4 worm cellular contexts compared by ENCODE assay signal in the genomic region with DNA sequence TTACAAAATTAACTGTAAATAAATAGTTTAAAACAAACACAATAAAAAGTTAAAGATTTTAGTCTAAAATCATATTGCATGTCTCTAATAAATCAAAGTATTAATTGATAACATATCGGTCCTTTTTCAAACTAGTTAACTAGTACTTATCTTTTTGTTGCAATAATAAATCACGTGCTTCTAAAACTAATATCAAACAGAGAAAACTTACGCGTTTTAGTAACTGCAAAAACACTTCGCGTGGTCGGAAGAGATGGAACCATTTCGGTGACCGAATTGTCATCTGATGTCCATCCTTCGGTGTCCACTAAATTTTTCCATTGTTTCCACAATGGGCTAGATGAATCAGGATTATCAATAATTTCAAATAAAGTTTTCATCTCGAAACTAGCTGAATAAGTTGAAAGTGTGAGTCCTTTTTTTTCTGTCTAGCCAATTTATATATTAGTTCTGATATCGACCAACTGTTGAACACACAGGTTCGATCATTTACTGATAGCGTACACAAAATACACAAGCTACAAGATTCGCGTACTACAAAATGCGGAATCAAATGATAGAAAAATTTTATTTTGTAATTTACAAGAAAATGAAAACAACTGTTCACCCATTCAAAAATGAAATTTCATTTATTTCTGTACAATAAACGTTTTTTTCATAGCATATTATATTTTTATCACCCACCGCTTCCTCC.
A peak's percentile ranks its signal among the peaks of the same experiment; 100 is the strongest.
TF ChIP-seq lines count a peak whose summit lies in the region.

TSS of gene F21C10.9 (minus strand) at position 417 of the 694 bp plus-strand sequence.

TF ChIP-seq in whole organism, L1 larva, 84 proteins besides CTCF, POLR2A, EP300 and RAD21 (continues in another document):
- TF ChIP-seq nhr-90 (tag; optimal IDR thresholded peaks at IDR 0.05; lab: Kevin White, UChicago; ENCODE audit: poor library complexity): peak; percentile 23
- TF ChIP-seq nhr-77 (tag; optimal IDR thresholded peaks at IDR 0.05; lab: Kevin White, UChicago): no peak
- TF ChIP-seq nhr-71 (tag; optimal IDR thresholded peaks at IDR 0.05; lab: Kevin White, UChicago): peak; percentile 50
- no peak for TF ChIP-seq lin-15B (tag; optimal IDR thresholded peaks at IDR 0.05; lab: Kevin White, UChicago)
- no peak for TF ChIP-seq egl-27 (tag; optimal IDR thresholded peaks at IDR 0.05; lab: Kevin White, UChicago)
- TF ChIP-seq Y116A8C.19 (tag; optimal IDR thresholded peaks at IDR 0.05; lab: Kevin White, UChicago; ENCODE audit: borderline replicate concordance): no peak
- peak in 1 of 2 experiments; percentile 16 for TF ChIP-seq mdl-1 (tag; optimal IDR thresholded peaks at IDR 0.05; lab: Kevin White, UChicago)
- no peak for TF ChIP-seq efl-1 (optimal IDR thresholded peaks at IDR 0.05; lab: Kevin White, UChicago)
- peak in 1 of 2 experiments; percentile 53 for TF ChIP-seq efl-1 (GFP tag; optimal IDR thresholded peaks at IDR 0.05 in 1 of 2; lab: Kevin White, UChicago)
- peak; percentile 7 for TF ChIP-seq snu-23 (GFP tag; optimal IDR thresholded peaks at IDR 0.05; lab: Kevin White, UChicago)
- no peak for TF ChIP-seq unc-130 (tag; optimal IDR thresholded peaks at IDR 0.05; lab: Kevin White, UChicago)
- TF ChIP-seq ceh-8 (GFP tag; optimal IDR thresholded peaks at IDR 0.05; lab: Kevin White, UChicago): no peak
- peak; percentile 57 for TF ChIP-seq nhr-20 (tag; optimal IDR thresholded peaks at IDR 0.05; lab: Kevin White, UChicago)
- TF ChIP-seq grh-1 (GFP tag; IDR thresholded peaks at IDR 0.05; lab: Robert Waterston, UW): peak; percentile 31; the same call in 1 of the 2 replicates
- no peak for TF ChIP-seq lsy-2 (tag; optimal IDR thresholded peaks at IDR 0.05; lab: Kevin White, UChicago)
- no peak for TF ChIP-seq unc-98 (GFP tag; IDR thresholded peaks at IDR 0.05; lab: Robert Waterston, UW)
- TF ChIP-seq lin-14 (GFP tag; optimal IDR thresholded peaks at IDR 0.05; lab: Kevin White, UChicago): peak; percentile 2
- peak; percentile 5 for TF ChIP-seq elt-2 (tag; optimal IDR thresholded peaks at IDR 0.05; lab: Kevin White, UChicago)
- TF ChIP-seq blmp-1 (tag; optimal IDR thresholded peaks at IDR 0.05; lab: Kevin White, UChicago): peak; percentile 4
- TF ChIP-seq lin-35 (GFP tag; optimal IDR thresholded peaks at IDR 0.05; lab: Kevin White, UChicago): peak in 1 of 2 experiments; percentile 50

TF ChIP-seq in whole organism, L2 larva, 48 proteins besides CTCF, POLR2A, EP300 and RAD21:
- no peak for TF ChIP-seq unc-39 (tag; optimal IDR thresholded peaks at IDR 0.05; lab: Kevin White, UChicago)
- peak; percentile 5 for TF ChIP-seq fos-1 (tag; optimal IDR thresholded peaks at IDR 0.05; lab: Kevin White, UChicago)

TF ChIP-seq in whole organism, L3 larva, 47 proteins besides CTCF, POLR2A, EP300 and RAD21:
- TF ChIP-seq elt-2 (tag; optimal IDR thresholded peaks at IDR 0.05; lab: Kevin White, UChicago): peak; percentile 25
- no peak for TF ChIP-seq ztf-11 (tag; optimal IDR thresholded peaks at IDR 0.05; lab: Kevin White, UChicago)
- no peak for TF ChIP-seq ama-1 (optimal IDR thresholded peaks at IDR 0.05; lab: Kevin White, UChicago)
- TF ChIP-seq nhr-28 (tag; optimal IDR thresholded peaks at IDR 0.05; lab: Kevin White, UChicago): no peak
- no peak for TF ChIP-seq nhr-23 (tag; optimal IDR thresholded peaks at IDR 0.05; lab: Kevin White, UChicago)
- no peak for TF ChIP-seq lin-39 (tag; optimal IDR thresholded peaks at IDR 0.05; lab: Kevin White, UChicago)
- TF ChIP-seq elt-1 (tag; optimal IDR thresholded peaks at IDR 0.05; lab: Kevin White, UChicago): no peak
- no peak for TF ChIP-seq mml-1 (tag; optimal IDR thresholded peaks at IDR 0.05; lab: Kevin White, UChicago)
- TF ChIP-seq nhr-43 (tag; optimal IDR thresholded peaks at IDR 0.05; lab: Kevin White, UChicago; ENCODE audit: poor library complexity, severe bottlenecking): no peak
- TF ChIP-seq pha-4 (tag; optimal IDR thresholded peaks at IDR 0.05; lab: Kevin White, UChicago): peak; percentile 12
- TF ChIP-seq unc-39 (tag; optimal IDR thresholded peaks at IDR 0.05; lab: Kevin White, UChicago): no peak
- no peak for TF ChIP-seq snpc-4 (tag; optimal IDR thresholded peaks at IDR 0.05; lab: Kevin White, UChicago)
- no peak for TF ChIP-seq ceh-28 (tag; optimal IDR thresholded peaks at IDR 0.05; lab: Kevin White, UChicago)
- TF ChIP-seq elt-3 (tag; optimal IDR thresholded peaks at IDR 0.05; lab: Kevin White, UChicago): no peak
- no peak for TF ChIP-seq egl-27 (tag; optimal IDR thresholded peaks at IDR 0.05; lab: Kevin White, UChicago)

TF ChIP-seq in whole organism, L4 larva, 104 proteins besides CTCF, POLR2A, EP300 and RAD21:
- TF ChIP-seq hlh-30 (tag; optimal IDR thresholded peaks at IDR 0.05; lab: Kevin White, UChicago; ENCODE audit: insufficient read depth) (peak; percentile 51), nhr-41 (GFP tag; IDR thresholded peaks at IDR 0.05; lab: Robert Waterston, UW) (no peak), lin-39 (tag; optimal IDR thresholded peaks at IDR 0.05; lab: Kevin White, UChicago) (no peak), lin-38 (GFP tag; IDR thresholded peaks at IDR 0.05; lab: Robert Waterston, UW) (no peak), nhr-28 (tag; optimal IDR thresholded peaks at IDR 0.05; lab: Kevin White, UChicago) (peak; percentile 94), dmd-6 (GFP tag; IDR thresholded peaks at IDR 0.05; lab: Robert Waterston, UW) (peak; percentile 12; the same call in 1 of the 2 replicates), madf-9 (GFP tag; conservative IDR thresholded peaks at IDR 0.05; lab: Robert Waterston, UW) (no peak), ceh-28 (tag; optimal IDR thresholded peaks at IDR 0.05; lab: Kevin White, UChicago) (no peak), ces-1 (GFP tag; optimal IDR thresholded peaks at IDR 0.05; lab: Kevin White, UChicago) (no peak), mxl-2 (GFP tag; conservative IDR thresholded peaks at IDR 0.05; lab: Robert Waterston, UW) (no peak), T20F7.1 (GFP tag; optimal IDR thresholded peaks at IDR 0.05; lab: Kevin White, UChicago) (no peak), daf-8 (GFP tag; IDR thresholded peaks at IDR 0.05; lab: Robert Waterston, UW) (no peak), set-16 (GFP tag; IDR thresholded peaks at IDR 0.05; lab: Robert Waterston, UW) (no peak), lin-13 (GFP tag; optimal IDR thresholded peaks at IDR 0.05; lab: Kevin White, UChicago) (no peak), mxl-3 (GFP tag; optimal IDR thresholded peaks at IDR 0.05; lab: Kevin White, UChicago) (no peak)

Comparison
In these comparisons a context has a peak if more than half of its experiments do, and no peak if none do; other contexts are left out.
1. Of the 29 proteins assayed by ChIP-seq in both whole organism, L4 larva and whole organism, L1 larva: peak only in whole organism, L4 larva: nhr-28; only in whole organism, L1 larva: none; in both: none; in neither: 27; mixed calls (peak in some experiments, not most) for 1.